Fruit fly (Drosophila melanogaster) whole organism, embryonic: ENCODE results near the gene Vti1a.
A peak's percentile ranks its signal among the peaks of the same experiment; 100 is the strongest.

ENCODE experiments used
- Ada2b ChIP-seq: fragments of 200-800 bp; sonication (Bioruptor generic); IDR thresholded peaks from 2 replicates; pipeline ENCODE4 v1.3.6; 2022; ENCODE audit warnings: missing biosample characterization, missing genetic modification characterization
- Atf6 ChIP-seq: fragments of 200-800 bp; sonication (Bioruptor generic); IDR thresholded peaks from 2 replicates; pipeline ENCODE4 v1.3.6; 2022; ENCODE audit warnings: missing biosample characterization, missing genetic modification characterization
- Blimp-1 ChIP-seq: fragments of 200-800 bp; sonication (Bioruptor generic); optimal IDR thresholded peaks from 3 replicates; lab custom pipeline; 2018; ENCODE audit warnings: missing biosample characterization, missing genetic modification characterization, mild to moderate bottlenecking, moderate library complexity, missing genetic modification reagents
- CG10209 ChIP-seq: fragments of 200-800 bp; sonication (Bioruptor generic); optimal IDR thresholded peaks from 3 replicates; lab custom pipeline; 2017; ENCODE audit warnings: missing biosample characterization, mild to moderate bottlenecking, missing genetic modification characterization, missing genetic modification reagents
- CG10565 ChIP-seq: fragments of 200-800 bp; sonication (Bioruptor generic); optimal IDR thresholded peaks from 3 replicates; lab custom pipeline; 2016; ENCODE audit warnings: missing biosample characterization, mild to moderate bottlenecking, missing genetic modification characterization
- CG13624 ChIP-seq: fragments of 200-800 bp; sonication (Bioruptor generic); optimal IDR thresholded peaks from 2 replicates; lab custom pipeline; 2016; ENCODE audit warnings: missing biosample characterization, missing genetic modification characterization
- CG2199 ChIP-seq: fragments of 200-800 bp; sonication (Bioruptor generic); IDR thresholded peaks from 3 replicates; pipeline ENCODE4 v1.3.6; 2022; ENCODE audit warnings: missing biosample characterization, missing genetic modification characterization
- CG30431 ChIP-seq: fragments of 200-800 bp; sonication (Bioruptor generic); optimal IDR thresholded peaks from 2 replicates; lab custom pipeline; 2017; ENCODE audit warnings: missing biosample characterization, missing genetic modification characterization
- CG3838 ChIP-seq: fragments of 200-800 bp; sonication (Bioruptor generic); optimal IDR thresholded peaks from 3 replicates; lab custom pipeline; 2016; ENCODE audit warnings: missing biosample characterization, missing genetic modification characterization
- CG4820 ChIP-seq: fragments of 200-800 bp; sonication (Bioruptor generic); optimal IDR thresholded peaks from 3 replicates; lab custom pipeline; 2016; ENCODE audit warnings: missing biosample characterization, missing genetic modification characterization
- CG5245 ChIP-seq: fragments of 200-800 bp; sonication (Bioruptor generic); optimal IDR thresholded peaks from 3 replicates; lab custom pipeline; 2016; ENCODE audit warnings: missing biosample characterization, missing genetic modification characterization
- CG6791 ChIP-seq: fragments of 200-800 bp; sonication (Bioruptor generic); IDR thresholded peaks from 3 replicates; pipeline ENCODE4 v1.3.6; 2022; ENCODE audit warnings: missing biosample characterization, missing genetic modification characterization; ENCODE audit not compliant: partially characterized antibody
- CG7357 ChIP-seq: fragments of 200-800 bp; sonication (Bioruptor generic); IDR thresholded peaks from 3 replicates; pipeline ENCODE4 v1.3.6; 2022; ENCODE audit warnings: missing biosample characterization, missing genetic modification characterization
- CG8290 ChIP-seq, 3 experiments: fragments of 200-800 bp; sonication (Bioruptor generic); optimal IDR thresholded peaks; 2 replicates each; lab custom pipeline; 2016 to 2019; ENCODE audit warnings: missing biosample characterization in 3 of 3, missing genetic modification characterization in 3 of 3, mild to moderate bottlenecking in 2 of 3, moderate library complexity in 1 of 3
- CG8765 ChIP-seq: fragments of 200-800 bp; sonication (Bioruptor generic); IDR thresholded peaks from 2 replicates; pipeline ENCODE4 v1.3.6; 2022; ENCODE audit warnings: missing biosample characterization, missing genetic modification characterization
- D ChIP-seq, 2 experiments: fragments of 200-800 bp in 1 of 2; fragments of >200 bp in 1 of 2; sonication (Bioruptor generic) in 1 of 2; optimal IDR thresholded peaks; 2 replicates in 1 of 2; 3 replicates in 1 of 2; lab custom pipeline; 2017; ENCODE audit warnings: mild to moderate bottlenecking in 1 of 2, missing biosample characterization in 1 of 2, missing genetic modification characterization in 1 of 2, missing genetic modification reagents in 1 of 2
- D19A ChIP-seq: fragments of 200-800 bp; optimal IDR thresholded peaks from 3 replicates; lab custom pipeline; 2019; ENCODE audit warnings: missing biosample characterization, mild to moderate bottlenecking, missing genetic modification characterization, moderate library complexity
- Fer2 ChIP-seq: fragments of 200-800 bp; sonication (Bioruptor generic); optimal IDR thresholded peaks from 2 replicates; lab custom pipeline; 2018; ENCODE audit warnings: missing biosample characterization, mild to moderate bottlenecking, missing genetic modification characterization, moderate library complexity
- Fer3 ChIP-seq: fragments of 200-800 bp; sonication (Bioruptor generic); optimal IDR thresholded peaks from 2 replicates; lab custom pipeline; 2018; ENCODE audit warnings: missing biosample characterization, mild to moderate bottlenecking, missing genetic modification characterization, moderate library complexity
- HmgZ ChIP-seq: fragments of 200-800 bp; sonication (Bioruptor generic); optimal IDR thresholded peaks from 2 replicates; lab custom pipeline; 2018; ENCODE audit warnings: missing biosample characterization, mild to moderate bottlenecking, missing genetic modification characterization
- Hsf ChIP-seq: fragments of 200-800 bp; sonication (Bioruptor generic); optimal IDR thresholded peaks from 3 replicates; lab custom pipeline; 2016; ENCODE audit warnings: missing biosample characterization, missing genetic modification characterization
- Lhr ChIP-seq: fragments of 200-800 bp; sonication (Bioruptor generic); optimal IDR thresholded peaks from 3 replicates; lab custom pipeline; 2017; ENCODE audit warnings: mild to moderate bottlenecking, missing biosample characterization, missing genetic modification reagents, missing genetic modification characterization
- Med ChIP-seq: fragments of 200-800 bp; sonication (Bioruptor generic); peaks from one replicate; lab custom pipeline; 2016; ENCODE audit warnings: missing biosample characterization, missing genetic modification characterization, mild to moderate bottlenecking, inconsistent platforms, moderate library complexity
- Mrtf ChIP-seq: fragments of 200-800 bp; sonication (Bioruptor generic); IDR thresholded peaks from 3 replicates; pipeline ENCODE4 v1.3.6; 2022; ENCODE audit warnings: missing biosample characterization, missing genetic modification characterization
- Ptx1 ChIP-seq: fragments of 200-800 bp; sonication (Bioruptor generic); IDR thresholded peaks from 2 replicates; pipeline ENCODE4 v1.3.6; 2022; ENCODE audit warnings: missing biosample characterization, missing genetic modification characterization
- Sry-β ChIP-seq: fragments of 200-800 bp; sonication (Bioruptor generic); optimal IDR thresholded peaks from 2 replicates; lab custom pipeline; 2018; ENCODE audit warnings: missing biosample characterization, mild to moderate bottlenecking, missing genetic modification characterization, moderate library complexity
- Sry-δ ChIP-seq: fragments of 200-800 bp; sonication (Bioruptor generic); optimal IDR thresholded peaks from 2 replicates; lab custom pipeline; 2016; ENCODE audit warnings: missing biosample characterization, missing genetic modification characterization
- Xbp1 ChIP-seq: fragments of 200-800 bp; sonication (Bioruptor generic); optimal IDR thresholded peaks from 3 replicates; lab custom pipeline; 2016; ENCODE audit warnings: missing biosample characterization, mild to moderate bottlenecking, missing genetic modification characterization
- abd-A ChIP-seq: fragments of 200-800 bp; sonication (Bioruptor generic); optimal IDR thresholded peaks from 3 replicates; lab custom pipeline; 2019; ENCODE audit warnings: missing biosample characterization, mild to moderate bottlenecking, missing genetic modification characterization, moderate library complexity
- crol ChIP-seq: fragments of 200-800 bp; sonication (Bioruptor generic); IDR thresholded peaks from 2 replicates; pipeline ENCODE4 v1.3.6; 2022; ENCODE audit warnings: missing biosample characterization, missing genetic modification characterization
- crp ChIP-seq, 2 experiments: fragments of 200-800 bp; sonication (Bioruptor generic); optimal IDR thresholded peaks; 2 replicates in 1 of 2; 3 replicates in 1 of 2; lab custom pipeline; 2017; ENCODE audit warnings: missing biosample characterization in 2 of 2, missing genetic modification characterization in 2 of 2, mild to moderate bottlenecking in 1 of 2, moderate library complexity in 1 of 2
- fd102C ChIP-seq: fragments of 200-800 bp; sonication (Bioruptor generic); optimal IDR thresholded peaks from 2 replicates; lab custom pipeline; 2018; ENCODE audit warnings: missing biosample characterization, mild to moderate bottlenecking, missing genetic modification characterization, moderate library complexity
- fru ChIP-seq: fragments of >200 bp; optimal IDR thresholded peaks from 2 replicates; lab custom pipeline; 2017
- gcm2 ChIP-seq: fragments of 200-800 bp; sonication (Bioruptor generic); optimal IDR thresholded peaks from 2 replicates; lab custom pipeline; 2016; ENCODE audit warnings: missing biosample characterization, missing genetic modification characterization
- grau ChIP-seq: fragments of 200-800 bp; optimal IDR thresholded peaks from 3 replicates; lab custom pipeline; 2019; ENCODE audit warnings: missing biosample characterization, mild to moderate bottlenecking, missing genetic modification characterization, moderate library complexity
- h ChIP-seq: fragments of >200 bp; optimal IDR thresholded peaks from 2 replicates; lab custom pipeline; 2017
- her ChIP-seq: fragments of 200-800 bp; sonication (Bioruptor generic); optimal IDR thresholded peaks from 2 replicates; lab custom pipeline; 2016; ENCODE audit warnings: missing biosample characterization, missing genetic modification characterization
- jigr1 ChIP-seq: fragments of 200-800 bp; sonication (Bioruptor generic); IDR thresholded peaks from 3 replicates; pipeline ENCODE4 v1.3.6; 2022; ENCODE audit warnings: missing biosample characterization, missing genetic modification characterization
- ken ChIP-seq: fragments of 200-800 bp; sonication (Bioruptor generic); IDR thresholded peaks from 3 replicates; pipeline ENCODE4 v1.3.6; 2022; ENCODE audit warnings: missing biosample characterization, missing genetic modification characterization
- otp ChIP-seq: fragments of 200-800 bp; sonication (Bioruptor generic); IDR thresholded peaks from 3 replicates; pipeline ENCODE4, ENCODE4 v1.3.6; 2022; ENCODE audit warnings: missing biosample characterization, missing genetic modification characterization
- pan ChIP-seq, 4 experiments: fragments of >200 bp in 3 of 4; fragments of 200-800 bp in 1 of 4; sonication (Bioruptor generic) in 1 of 4; optimal IDR thresholded peaks in 3 of 4; IDR thresholded peaks in 1 of 4; 2 replicates each; pipeline versions ENCODE4 v1.3.6 to Lab custom; 2017 to 2022; ENCODE audit warnings: missing biosample characterization in 2 of 4, missing genetic modification characterization in 2 of 4, mixed read lengths in 1 of 4
- pfk ChIP-seq: fragments of 200-800 bp; sonication (Bioruptor generic); optimal IDR thresholded peaks from 2 replicates; lab custom pipeline; 2018; ENCODE audit warnings: missing biosample characterization, mild to moderate bottlenecking, missing genetic modification characterization, moderate library complexity
- sc ChIP-seq, 3 experiments: fragments of >200 bp in 2 of 3; fragments of 200-800 bp in 1 of 3; sonication (Bioruptor generic) in 1 of 3; optimal IDR thresholded peaks; 2 replicates in 2 of 3; 3 replicates in 1 of 3; lab custom pipeline; 2017; ENCODE audit warnings: mild to moderate bottlenecking in 1 of 3, missing biosample characterization in 1 of 3, missing genetic modification characterization in 1 of 3, missing genetic modification reagents in 1 of 3
- sens-2 ChIP-seq: fragments of 200-800 bp; sonication (Bioruptor generic); IDR thresholded peaks from 2 replicates; pipeline ENCODE4 v1.3.6; 2022; ENCODE audit warnings: missing biosample characterization, missing genetic modification characterization
- sisA ChIP-seq: fragments of 200-800 bp; sonication (Bioruptor generic); IDR thresholded peaks from 2 replicates; pipeline ENCODE4 v1.3.6; 2022; ENCODE audit warnings: missing biosample characterization, missing genetic modification characterization
- slou ChIP-seq: fragments of 200-800 bp; sonication (Bioruptor generic); optimal IDR thresholded peaks from 3 replicates; lab custom pipeline; 2016; ENCODE audit warnings: missing biosample characterization, missing genetic modification characterization
- vvl ChIP-seq: fragments of 200-800 bp; sonication (Bioruptor generic); IDR thresholded peaks from 2 replicates; pipeline ENCODE4 v1.3.6; 2022; ENCODE audit warnings: missing biosample characterization, missing genetic modification characterization
- zf30C ChIP-seq: fragments of 200-800 bp; sonication (Bioruptor generic); optimal IDR thresholded peaks from 3 replicates; lab custom pipeline; 2018; ENCODE audit warnings: missing biosample characterization, mild to moderate bottlenecking, missing genetic modification characterization

Gene Vti1a

DNA sequence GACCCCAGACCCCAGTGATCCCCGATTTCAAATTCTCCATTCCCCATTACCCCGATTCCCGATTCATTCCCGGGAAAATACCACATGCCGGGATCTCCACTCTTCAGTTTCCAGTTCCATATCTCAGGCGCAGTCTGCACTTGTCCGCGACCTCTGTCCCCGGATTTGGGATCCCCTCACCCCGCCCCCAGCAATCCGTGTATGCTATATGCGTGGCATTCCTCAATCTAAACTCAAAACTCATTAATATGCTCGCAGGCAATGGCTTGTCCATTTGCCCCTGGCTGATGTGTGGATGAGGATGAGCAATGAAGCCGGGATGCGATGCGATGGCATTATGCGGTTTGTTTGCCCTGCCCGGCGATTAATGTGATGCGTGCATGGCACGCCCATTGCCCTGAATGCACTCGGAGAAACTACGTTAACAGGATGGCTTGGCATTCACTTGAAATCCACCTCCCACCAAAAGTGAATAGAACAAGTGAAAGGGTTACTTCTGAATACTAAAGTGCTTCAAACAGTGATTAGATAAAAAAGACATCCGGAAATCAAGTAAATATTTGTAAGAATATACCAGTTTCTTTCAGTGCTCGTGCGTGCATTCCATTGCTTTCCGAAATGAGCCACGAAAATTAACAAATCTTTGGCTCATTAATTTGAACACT is 32.9 kb upstream of the Vti1a start (continued):
- TF ChIP-seq CG10565 (GFP tag; lab: Kevin White, UChicago) (peak; percentile 4), crol (peak; percentile 90), Lhr (GFP tag; lab: Kevin White, UChicago) (peak; percentile 49), CG8765 (GFP tag; lab: Robert Waterston, UW) (peak; percentile 97), D19A (tag; lab: Kevin White, UChicago) (peak; percentile 83), CG3838 (GFP tag; lab: Kevin White, UChicago) (peak; percentile 59), Fer3 (tag; lab: Kevin White, UChicago) (no peak), CG4820 (GFP tag; lab: Kevin White, UChicago) (peak; percentile 87), CG5245 (GFP tag; lab: Kevin White, UChicago) (peak; percentile 91), CG13624 (GFP tag; lab: Kevin White, UChicago) (no peak), CG7357 (GFP tag; lab: Robert Waterston, UW) (peak; percentile 65; the same call in 1 of the 3 replicates), Mrtf (GFP tag; lab: Robert Waterston, UW) (peak; percentile 51; the same call in 1 of the 3 replicates), her (peak; percentile 63), sisA (GFP tag; lab: Robert Waterston, UW) (peak; percentile 79), Atf6 (no peak), Med (GFP tag; lab: Kevin White, UChicago) (peak; percentile 90), slou (GFP tag; lab: Kevin White, UChicago) (no peak), Xbp1 (peak; percentile 77), CG10209 (GFP tag; lab: Kevin White, UChicago) (peak; percentile 78), crp (GFP tag; optimal IDR thresholded peaks at IDR 0.05; lab: Kevin White, UChicago) (peak in 1 of 2 experiments; percentile 11), sc (optimal IDR thresholded peaks at IDR 0.05; lab: Kevin White, UChicago) (no peak), sc (GFP tag; optimal IDR thresholded peaks at IDR 0.05; lab: Kevin White, UChicago) (peak; percentile 87), otp (GFP tag; lab: Robert Waterston, UW) (peak; percentile 92), Blimp-1 (GFP tag; lab: Kevin White, UChicago) (peak; percentile 76), sens-2 (GFP tag; lab: Robert Waterston, UW) (peak; percentile 82), jigr1 (GFP tag; lab: Robert Waterston, UW) (peak; percentile 54; the same call in 1 of the 3 replicates), pfk (GFP tag; lab: Kevin White, UChicago) (no peak), fru (lab: Kevin White, UChicago) (no peak), abd-A (tag; lab: Kevin White, UChicago) (peak; percentile 20), Fer2 (tag; lab: Kevin White, UChicago) (no peak), gcm2 (GFP tag; lab: Kevin White, UChicago) (peak; percentile 20), h (no peak), Ada2b (GFP tag; lab: Robert Waterston, UW) (0 out of 2 replicates have a peak, but pooled peaks have one; percentile 23), HmgZ (tag; lab: Kevin White, UChicago) (no peak), vvl (GFP tag; lab: Robert Waterston, UW) (peak; percentile 85), Sry-δ (GFP tag; lab: Kevin White, UChicago) (peak; percentile 33), fd102C (GFP tag; lab: Kevin White, UChicago) (peak; percentile 87), grau (tag; lab: Kevin White, UChicago) (peak; percentile 72), Sry-β (GFP tag; lab: Kevin White, UChicago) (peak; percentile 24), CG2199 (GFP tag; lab: Robert Waterston, UW) (peak; percentile 78; the same call in 2 of the 3 replicates), D (optimal IDR thresholded peaks at IDR 0.05; lab: Kevin White, UChicago) (no peak), D (GFP tag; optimal IDR thresholded peaks at IDR 0.05; lab: Kevin White, UChicago) (peak; percentile 86), Hsf (GFP tag; lab: Kevin White, UChicago) (peak; percentile 76), zf30C (GFP tag; lab: Kevin White, UChicago) (peak; percentile 97), CG6791 (GFP tag; lab: Robert Waterston, UW) (no peak), pan (optimal IDR thresholded peaks at IDR 0.05; lab: Kevin White, UChicago) (no peak), pan (GFP tag; optimal IDR thresholded peaks at IDR 0.05 in 1 of 2, IDR thresholded peaks at IDR 0.05 in 1 of 2) (peak in 1 of 2 experiments; percentile 41), CG30431 (GFP tag; lab: Kevin White, UChicago) (peak; percentile 92), CG8290 (GFP tag; optimal IDR thresholded peaks at IDR 0.05; lab: Kevin White, UChicago) (peak; percentile 87), CG8290 (tag; optimal IDR thresholded peaks at IDR 0.05; lab: Kevin White, UChicago) (peak in 1 of 2 experiments; percentile 14), Ptx1 (GFP tag; lab: Robert Waterston, UW) (peak; percentile 62), ken (GFP tag; lab: Robert Waterston, UW) (peak; percentile 74; the same call in 2 of the 3 replicates)
